Worm (Caenorhabditis elegans): ENCODE data around the gene K07G6.1.

The K07G6.1 gene

ce11 chrII:1731932-1732331 lies 9.4 kb upstream of the K07G6.1 start, which contains the start of gene ceh-82:
ceh-82 (plus strand) TSS chrII:1732232.
- TF ChIP-seq elt-3 (tag; optimal IDR thresholded peaks at IDR 0.05) = no peak
- no peak for TF ChIP-seq ZK546.5 (tag; optimal IDR thresholded peaks at IDR 0.05)
- TF ChIP-seq daf-12 (tag; optimal IDR thresholded peaks at IDR 0.05) = no peak
- no peak for TF ChIP-seq nhr-76 (tag; optimal IDR thresholded peaks at IDR 0.05)
- no peak for TF ChIP-seq tbx-2 (tag; optimal IDR thresholded peaks at IDR 0.05)
- no peak for TF ChIP-seq ceh-16 (tag; optimal IDR thresholded peaks at IDR 0.05)
- no peak for TF ChIP-seq nhr-43 (tag; optimal IDR thresholded peaks at IDR 0.05; ENCODE audit: poor library complexity, severe bottlenecking)
- no peak for TF ChIP-seq eor-1 (tag; optimal IDR thresholded peaks at IDR 0.05)
- TF ChIP-seq egl-5 (tag; optimal IDR thresholded peaks at IDR 0.05) = no peak
- TF ChIP-seq mdl-1 (tag; optimal IDR thresholded peaks at IDR 0.05) = no peak
- no peak for TF ChIP-seq elt-2 (tag; optimal IDR thresholded peaks at IDR 0.05)
- TF ChIP-seq nhr-28 (tag; optimal IDR thresholded peaks at IDR 0.05) = no peak
- TF ChIP-seq hmg-11 (tag; optimal IDR thresholded peaks at IDR 0.05) = no peak
- no peak for TF ChIP-seq zag-1 (tag; optimal IDR thresholded peaks at IDR 0.05)

- TF ChIP-seq nhr-11 (tag; optimal IDR thresholded peaks at IDR 0.05) (no peak), pqm-1 (tag; optimal IDR thresholded peaks at IDR 0.05) (no peak), elt-2 (tag; optimal IDR thresholded peaks at IDR 0.05) (no peak), nhr-237 (tag; optimal IDR thresholded peaks at IDR 0.05) (no peak), tbx-2 (tag; optimal IDR thresholded peaks at IDR 0.05) (no peak), nhr-67 (tag; optimal IDR thresholded peaks at IDR 0.05) (no peak), mdl-1 (tag; optimal IDR thresholded peaks at IDR 0.05) (no peak)
These were observed 6.2 kb upstream of the K07G6.1 start for ce11 chrII:1735145-1735544.

DNA sequence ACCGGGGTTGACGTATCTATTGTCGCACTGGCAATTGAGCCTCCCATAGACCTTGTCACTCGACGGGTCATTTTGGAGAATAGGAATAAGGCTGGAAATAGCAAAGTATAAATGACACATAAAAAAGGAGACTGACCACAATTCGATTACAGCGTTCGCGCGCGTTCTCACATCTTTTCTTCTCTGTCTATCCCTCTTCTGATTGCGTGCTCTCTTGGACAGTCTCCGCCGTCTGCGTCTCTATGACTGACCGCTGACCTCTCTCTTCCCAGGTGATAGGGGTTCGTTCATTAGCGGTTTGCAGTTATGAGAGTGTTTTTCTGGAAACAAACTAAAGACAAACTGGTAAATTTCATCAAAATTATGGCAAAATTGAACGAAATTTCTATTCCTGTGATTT lies 5.0 kb upstream of the K07G6.1 start, which contains the start of gene ceh-83:
TSS of gene ceh-83 (minus strand) at position 181 of the 400 bp plus-strand sequence.
- TF ChIP-seq daf-12 (tag; optimal IDR thresholded peaks at IDR 0.05) (no peak), tbx-2 (tag; optimal IDR thresholded peaks at IDR 0.05) (no peak), snpc-4 (tag; optimal IDR thresholded peaks at IDR 0.05) (no peak), lsy-12 (tag; optimal IDR thresholded peaks at IDR 0.05) (no peak), skn-1 (tag; optimal IDR thresholded peaks at IDR 0.05) (no peak), ceh-16 (tag; optimal IDR thresholded peaks at IDR 0.05) (no peak), nfya-1 (tag; optimal IDR thresholded peaks at IDR 0.05; ENCODE audit: insufficient read depth) (no peak), aly-2 (tag; optimal IDR thresholded peaks at IDR 0.05) (no peak), mdl-1 (tag; optimal IDR thresholded peaks at IDR 0.05) (no peak), fkh-2 (tag; optimal IDR thresholded peaks at IDR 0.05) (no peak), nhr-11 (tag; optimal IDR thresholded peaks at IDR 0.05) (no peak), zag-1 (tag; optimal IDR thresholded peaks at IDR 0.05) (no peak), unc-62 (GFP tag; optimal IDR thresholded peaks at IDR 0.05) (no peak), elt-3 (tag; optimal IDR thresholded peaks at IDR 0.05) (no peak), nhr-28 (tag; optimal IDR thresholded peaks at IDR 0.05) (no peak), unc-39 (tag; optimal IDR thresholded peaks at IDR 0.05) (no peak), lin-39 (tag; optimal IDR thresholded peaks at IDR 0.05) (no peak), egl-5 (tag; optimal IDR thresholded peaks at IDR 0.05) (no peak), mml-1 (tag; optimal IDR thresholded peaks at IDR 0.05) (no peak), nhr-237 (tag; optimal IDR thresholded peaks at IDR 0.05) (no peak)

ce11 chrII:1738844-1739243 lies 2.5 kb upstream of the K07G6.1 start, which contains the start of the genes irld-9 and irld-33:
irld-9 (minus strand) TSS chrII:1738944.
irld-33 (plus strand) TSS chrII:1739052.
- no peak for TF ChIP-seq ceh-82 (tag; optimal IDR thresholded peaks at IDR 0.05)

DNA sequence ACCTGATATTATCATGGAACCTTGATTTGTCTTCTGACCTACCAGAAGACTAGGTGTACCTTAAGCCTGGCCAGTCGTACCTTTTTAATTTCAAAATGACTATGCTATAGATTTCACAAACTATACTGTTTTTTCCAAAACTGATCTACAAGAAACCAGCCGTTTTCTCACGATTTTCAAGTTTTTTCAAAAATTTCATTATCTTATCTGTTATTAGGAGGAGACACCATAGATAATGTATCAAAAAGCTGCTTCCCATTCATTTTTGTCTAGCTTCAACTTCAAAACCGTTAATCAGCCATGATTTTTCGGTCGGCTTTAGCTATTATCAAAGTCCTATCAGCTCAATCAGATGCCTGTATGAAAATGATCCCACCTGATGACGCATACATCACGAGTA lies 1.2 kb downstream of the K07G6.1 start, which contains the start of gene F36H5.12:
TSS of gene F36H5.12 (plus strand) at position 301 of the 400 bp plus-strand sequence.
- TF ChIP-seq tbx-2 (tag; optimal IDR thresholded peaks at IDR 0.05) (no peak), pqm-1 (tag; optimal IDR thresholded peaks at IDR 0.05) (no peak), mml-1 (tag; optimal IDR thresholded peaks at IDR 0.05) (no peak), ceh-16 (tag; optimal IDR thresholded peaks at IDR 0.05) (no peak), nhr-76 (tag; optimal IDR thresholded peaks at IDR 0.05) (no peak)

ce11 chrII:1744183-1744582 lies 2.8 kb downstream of the K07G6.1 start, which contains the start of gene clec-19:
clec-19 (plus strand) TSS chrII:1744483.
- TF ChIP-seq lin-39 (tag; optimal IDR thresholded peaks at IDR 0.05) = no peak
- no peak for TF ChIP-seq nfya-1 (tag; optimal IDR thresholded peaks at IDR 0.05; ENCODE audit: insufficient read depth)
- no peak for TF ChIP-seq ama-1 (optimal IDR thresholded peaks at IDR 0.05)
- TF ChIP-seq nhr-237 (tag; optimal IDR thresholded peaks at IDR 0.05) = no peak
- no peak for TF ChIP-seq fos-1 (tag; optimal IDR thresholded peaks at IDR 0.05)
- TF ChIP-seq pha-4 (tag; optimal IDR thresholded peaks at IDR 0.05) = no peak
- no peak for TF ChIP-seq elt-2 (tag; optimal IDR thresholded peaks at IDR 0.05)
- TF ChIP-seq skn-1 (tag; optimal IDR thresholded peaks at IDR 0.05) = no peak
- TF ChIP-seq unc-62 (GFP tag; optimal IDR thresholded peaks at IDR 0.05) = no peak
- TF ChIP-seq nhr-23 (tag; optimal IDR thresholded peaks at IDR 0.05) = no peak
- no peak for TF ChIP-seq nhr-25 (tag; optimal IDR thresholded peaks at IDR 0.05)
- TF ChIP-seq ZK546.5 (tag; optimal IDR thresholded peaks at IDR 0.05) = no peak
- TF ChIP-seq ceh-28 (tag; optimal IDR thresholded peaks at IDR 0.05) = no peak
- TF ChIP-seq nhr-77 (tag; optimal IDR thresholded peaks at IDR 0.05) = no peak
- no peak for TF ChIP-seq nhr-28 (tag; optimal IDR thresholded peaks at IDR 0.05)
- no peak for TF ChIP-seq snpc-4 (tag; optimal IDR thresholded peaks at IDR 0.05)
- TF ChIP-seq egl-27 (tag; optimal IDR thresholded peaks at IDR 0.05) = no peak
- no peak for TF ChIP-seq daf-12 (tag; optimal IDR thresholded peaks at IDR 0.05)
